Worm (Caenorhabditis elegans) whole organism, young adult: ENCODE data around the gene pes-10.

Source experiments
- F57C9.4 ChIP-seq: sonication (generic microtip); optimal IDR thresholded peaks from 2 replicates; lab custom pipeline; 2017; ENCODE audit warnings: mild to moderate bottlenecking, missing genetic modification characterization, missing compliant biosample characterization
- attf-3 ChIP-seq: fragments of 200-800 bp; sonication (Bioruptor generic); conservative IDR thresholded peaks from 2 replicates; pipeline ENCODE4 v1.3.6; 2022; ENCODE audit warnings: missing genetic modification reagents, missing genetic modification characterization, missing compliant biosample characterization
- dpff-1 ChIP-seq: sonication (generic microtip); optimal IDR thresholded peaks from 2 replicates; lab custom pipeline; 2017; ENCODE audit warnings: mild to moderate bottlenecking, missing genetic modification characterization, missing compliant biosample characterization
- egl-18 ChIP-seq: fragments of 200-800 bp; sonication (Bioruptor generic); IDR thresholded peaks from 2 replicates; pipeline ENCODE4 v1.3.6; 2022; ENCODE audit warnings: missing genetic modification reagents, missing genetic modification characterization, missing compliant biosample characterization
- egl-44 ChIP-seq: fragments of 200-800 bp; sonication (Bioruptor generic); IDR thresholded peaks from 2 replicates; pipeline ENCODE4 v1.3.6; 2022; ENCODE audit warnings: missing genetic modification reagents, missing genetic modification characterization, missing compliant biosample characterization
- zfh-2 ChIP-seq: fragments of 200-800 bp; sonication (Bioruptor generic); conservative IDR thresholded peaks from 2 replicates; pipeline ENCODE4 v1.3.6; 2022; ENCODE audit warnings: missing genetic modification reagents, missing genetic modification characterization, missing compliant biosample characterization

DNA sequence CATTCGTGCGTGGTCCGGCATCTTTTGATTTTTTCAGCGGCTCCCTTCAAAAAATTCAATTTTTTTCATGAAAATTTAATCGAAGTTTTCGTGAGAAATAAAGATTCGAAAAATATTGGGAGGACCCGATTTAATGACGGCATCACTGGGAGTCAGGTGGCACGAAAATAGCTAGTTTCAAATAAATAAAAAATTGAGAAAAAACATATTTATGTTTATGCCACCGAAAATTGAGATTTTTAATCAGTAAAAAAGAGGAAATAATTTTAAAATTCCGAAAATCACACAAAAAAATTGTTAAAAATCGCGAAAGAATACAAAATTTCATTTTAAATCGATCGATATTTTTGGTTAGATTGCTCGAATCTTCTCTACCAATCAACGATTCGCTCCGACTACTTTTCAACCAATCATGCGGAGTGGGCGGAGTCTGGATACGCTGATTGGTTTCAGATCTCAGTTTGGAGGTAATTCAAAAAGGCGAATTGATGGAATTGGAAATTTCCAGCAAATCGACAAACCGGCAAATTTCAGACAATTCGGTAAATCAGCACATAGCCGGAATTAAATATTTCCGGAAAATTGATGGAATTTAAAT lies 30.5 kb upstream of the pes-10 start, which contains the start of gene gsy-1:
- no peak for TF ChIP-seq dpff-1 (tag; lab: Kevin White, UChicago)
- TF ChIP-seq egl-44 (GFP tag; lab: Robert Waterston, UW): no peak
- TF ChIP-seq F57C9.4 (tag; lab: Kevin White, UChicago): no peak
- no peak for TF ChIP-seq attf-3 (GFP tag; lab: Robert Waterston, UW)
- TF ChIP-seq egl-18 (GFP tag; lab: Robert Waterston, UW): no peak
- TF ChIP-seq zfh-2 (GFP tag; lab: Robert Waterston, UW): no peak
